Fruit fly (Drosophila melanogaster) whole organism, embryonic: Measurements from ENCODE around the gene Son.

Experiments used
- Atf3 ChIP-seq: fragments of 200-800 bp; sonication (Bioruptor generic); optimal IDR thresholded peaks from 3 replicates; lab custom pipeline; 2016; ENCODE audit warnings: missing biosample characterization, missing genetic modification characterization
- Awh ChIP-seq: fragments of 200-800 bp; sonication (Bioruptor generic); IDR thresholded peaks from 2 replicates; pipeline ENCODE4, ENCODE4 v1.3.6; 2022; ENCODE audit warnings: missing biosample characterization, missing genetic modification characterization
- Bdp1 ChIP-seq: fragments of 200-800 bp; sonication (Bioruptor generic); optimal IDR thresholded peaks from 3 replicates; lab custom pipeline; 2016; ENCODE audit warnings: missing biosample characterization, missing genetic modification characterization
- Blimp-1 ChIP-seq: fragments of 200-800 bp; sonication (Bioruptor generic); optimal IDR thresholded peaks from 3 replicates; lab custom pipeline; 2018; ENCODE audit warnings: missing biosample characterization, missing genetic modification characterization, mild to moderate bottlenecking, moderate library complexity, missing genetic modification reagents
- Bteb2 ChIP-seq: fragments of 200-800 bp; sonication (Bioruptor generic); optimal IDR thresholded peaks from 2 replicates; lab custom pipeline; 2016; ENCODE audit warnings: missing biosample characterization, missing genetic modification characterization
- CG10462 ChIP-seq: fragments of 200-800 bp; sonication (Bioruptor generic); optimal IDR thresholded peaks from 2 replicates; lab custom pipeline; 2016; ENCODE audit warnings: missing biosample characterization, missing genetic modification characterization
- CG10959 ChIP-seq: fragments of 200-800 bp; sonication (Bioruptor generic); IDR thresholded peaks from 2 replicates; pipeline ENCODE4 v1.3.6; 2022; ENCODE audit warnings: missing biosample characterization, missing genetic modification characterization
- CG10979 ChIP-seq: fragments of 200-800 bp; sonication (Bioruptor generic); optimal IDR thresholded peaks from 2 replicates; lab custom pipeline; 2018; ENCODE audit warnings: missing biosample characterization, mild to moderate bottlenecking, missing genetic modification characterization, moderate library complexity
- CG11504 ChIP-seq: fragments of 200-800 bp; sonication (Bioruptor generic); optimal IDR thresholded peaks from 3 replicates; lab custom pipeline; 2019; ENCODE audit warnings: missing biosample characterization, mild to moderate bottlenecking, missing genetic modification characterization, moderate library complexity
- CG11560 ChIP-seq: fragments of 200-800 bp; sonication (Bioruptor generic); IDR thresholded peaks from 3 replicates; pipeline ENCODE4 v1.3.6; 2022; ENCODE audit warnings: missing biosample characterization, missing genetic modification characterization
- CG12155 ChIP-seq: fragments of 200-800 bp; sonication (Bioruptor generic); optimal IDR thresholded peaks from 3 replicates; lab custom pipeline; 2016; ENCODE audit warnings: missing biosample characterization, missing genetic modification characterization
- CG13424 ChIP-seq: fragments of 200-800 bp; sonication (Bioruptor generic); optimal IDR thresholded peaks from 2 replicates; lab custom pipeline; 2019; ENCODE audit warnings: missing biosample characterization, mild to moderate bottlenecking, missing genetic modification characterization, moderate library complexity
- CG13894 ChIP-seq: fragments of 200-800 bp; sonication (Bioruptor generic); optimal IDR thresholded peaks from 3 replicates; lab custom pipeline; 2018; ENCODE audit warnings: missing biosample characterization, mild to moderate bottlenecking, missing genetic modification characterization, moderate library complexity
- CG14441 ChIP-seq: fragments of 200-800 bp; sonication (Bioruptor generic); IDR thresholded peaks from 2 replicates; pipeline ENCODE4 v1.3.6; 2022; ENCODE audit warnings: missing biosample characterization, missing genetic modification characterization
- CG1529 ChIP-seq: fragments of 200-800 bp; sonication (Bioruptor generic); optimal IDR thresholded peaks from 3 replicates; lab custom pipeline; 2018; ENCODE audit warnings: missing biosample characterization, missing genetic modification characterization
- CG30403 ChIP-seq: fragments of 200-800 bp; sonication (Bioruptor generic); optimal IDR thresholded peaks from 3 replicates; lab custom pipeline; 2016; ENCODE audit warnings: missing biosample characterization, missing genetic modification characterization
- CG31441 ChIP-seq: fragments of 200-800 bp; sonication (Bioruptor generic); IDR thresholded peaks from 2 replicates; pipeline ENCODE4 v1.3.6; 2022; ENCODE audit warnings: missing biosample characterization, missing genetic modification characterization
- CG32772 ChIP-seq: fragments of 200-800 bp; sonication (Bioruptor generic); IDR thresholded peaks from 2 replicates; pipeline ENCODE4 v1.3.6; 2022; ENCODE audit warnings: missing biosample characterization, missing genetic modification characterization
- CG33557 ChIP-seq: fragments of 200-800 bp; sonication (Bioruptor generic); optimal IDR thresholded peaks from 2 replicates; lab custom pipeline; 2019; ENCODE audit warnings: missing biosample characterization, mild to moderate bottlenecking, missing genetic modification characterization, moderate library complexity
- CG43689 ChIP-seq: fragments of 200-800 bp; sonication (Bioruptor generic); IDR thresholded peaks from 2 replicates; pipeline ENCODE4 v1.3.6; 2022; ENCODE audit warnings: missing biosample characterization, missing genetic modification characterization
- CG4730 ChIP-seq: fragments of 200-800 bp; sonication (Bioruptor generic); IDR thresholded peaks from 2 replicates; pipeline ENCODE4 v1.3.6; 2022; ENCODE audit warnings: missing biosample characterization, missing genetic modification characterization
- CG5245 ChIP-seq: fragments of 200-800 bp; sonication (Bioruptor generic); optimal IDR thresholded peaks from 3 replicates; lab custom pipeline; 2016; ENCODE audit warnings: missing biosample characterization, missing genetic modification characterization
- CG6765 ChIP-seq: fragments of 200-800 bp; sonication (Bioruptor generic); optimal IDR thresholded peaks from 3 replicates; lab custom pipeline; 2017; ENCODE audit warnings: missing biosample characterization, mild to moderate bottlenecking, missing genetic modification characterization
- CG8944 ChIP-seq: fragments of 200-800 bp; sonication (Bioruptor generic); optimal IDR thresholded peaks from 3 replicates; lab custom pipeline; 2016; ENCODE audit warnings: missing biosample characterization, missing genetic modification characterization
- Camta ChIP-seq: fragments of 200-800 bp; sonication (Bioruptor generic); optimal IDR thresholded peaks from 2 replicates; lab custom pipeline; 2016; ENCODE audit warnings: missing biosample characterization, missing genetic modification characterization
- Doc2 ChIP-seq: fragments of 200-800 bp; sonication (Bioruptor generic); IDR thresholded peaks from 2 replicates; pipeline ENCODE4 v1.3.6; 2022; ENCODE audit warnings: missing biosample characterization, missing genetic modification characterization
- Fer2 ChIP-seq: fragments of 200-800 bp; sonication (Bioruptor generic); optimal IDR thresholded peaks from 2 replicates; lab custom pipeline; 2018; ENCODE audit warnings: missing biosample characterization, mild to moderate bottlenecking, missing genetic modification characterization, moderate library complexity
- MESR4 ChIP-seq: fragments of 200-800 bp; sonication (Bioruptor generic); optimal IDR thresholded peaks from 2 replicates; lab custom pipeline; 2018; ENCODE audit warnings: missing biosample characterization, mild to moderate bottlenecking, missing genetic modification characterization, moderate library complexity
- NFAT ChIP-seq: fragments of 200-800 bp; sonication (Bioruptor generic); IDR thresholded peaks from 2 replicates; pipeline ENCODE4 v1.3.6; 2022; ENCODE audit warnings: missing biosample characterization, missing genetic modification characterization
- Oli ChIP-seq: fragments of 200-800 bp; sonication (Bioruptor generic); optimal IDR thresholded peaks from 2 replicates; lab custom pipeline; 2018; ENCODE audit warnings: missing biosample characterization, mild to moderate bottlenecking, missing genetic modification characterization, moderate library complexity
- Pdp1 ChIP-seq, 2 experiments: fragments of 200-800 bp; sonication (Bioruptor generic); optimal IDR thresholded peaks; 3 replicates each; lab custom pipeline; 2016; ENCODE audit warnings: missing biosample characterization in 2 of 2, missing genetic modification characterization in 2 of 2, mild to moderate bottlenecking in 1 of 2, moderate library complexity in 1 of 2
- Xrp1 ChIP-seq: fragments of 200-800 bp; sonication (Bioruptor generic); IDR thresholded peaks from 2 replicates; pipeline ENCODE4 v1.3.6; 2022; ENCODE audit warnings: missing biosample characterization, missing genetic modification characterization
- ato ChIP-seq: fragments of 200-800 bp; sonication (Bioruptor generic); IDR thresholded peaks from 2 replicates; pipeline ENCODE4 v1.3.6; 2022; ENCODE audit warnings: missing biosample characterization, missing genetic modification characterization; ENCODE audit not compliant: partially characterized antibody
- chif ChIP-seq, 2 experiments: fragments of 200-800 bp; sonication (Bioruptor generic); optimal IDR thresholded peaks; 3 replicates each; lab custom pipeline; 2016; ENCODE audit warnings: missing biosample characterization in 2 of 2, missing genetic modification characterization in 2 of 2
- eve ChIP-seq, 2 experiments: fragments of >200 bp; optimal IDR thresholded peaks; 2 replicates each; lab custom pipeline; 2017; ENCODE audit warnings: missing biosample characterization in 2 of 2, missing genetic modification characterization in 2 of 2
- fd3F ChIP-seq: fragments of 200-800 bp; sonication (Bioruptor generic); optimal IDR thresholded peaks from 2 replicates; lab custom pipeline; 2018; ENCODE audit warnings: missing biosample characterization, mild to moderate bottlenecking, missing genetic modification characterization, moderate library complexity
- gcm ChIP-seq: fragments of 200-800 bp; sonication (Bioruptor generic); optimal IDR thresholded peaks from 2 replicates; lab custom pipeline; 2019; ENCODE audit warnings: missing biosample characterization, mild to moderate bottlenecking, missing genetic modification characterization, moderate library complexity
- hb ChIP-seq: fragments of 200-800 bp; sonication (Bioruptor generic); IDR thresholded peaks from 3 replicates; pipeline ENCODE4 v1.3.6; 2022; ENCODE audit warnings: missing biosample characterization, missing genetic modification characterization; ENCODE audit not compliant: partially characterized antibody
- hkb ChIP-seq, 2 experiments: fragments of 200-800 bp in 1 of 2; fragments of >200 bp in 1 of 2; sonication (Bioruptor generic) in 1 of 2; IDR thresholded peaks in 1 of 2; optimal IDR thresholded peaks in 1 of 2; 2 replicates each; pipeline versions ENCODE4 v1.3.6 to Lab custom; 2017 to 2022; ENCODE audit warnings: missing biosample characterization in 1 of 2, missing genetic modification characterization in 1 of 2
- inv ChIP-seq: fragments of 200-800 bp; sonication (Bioruptor generic); IDR thresholded peaks from 2 replicates; pipeline ENCODE4 v1.3.6; 2022; ENCODE audit warnings: missing biosample characterization, missing genetic modification characterization; ENCODE audit not compliant: partially characterized antibody
- jing ChIP-seq: fragments of 200-800 bp; sonication (Bioruptor generic); optimal IDR thresholded peaks from 2 replicates; lab custom pipeline; 2018; ENCODE audit warnings: missing biosample characterization, mild to moderate bottlenecking, missing genetic modification characterization
- lab ChIP-seq: fragments of 200-800 bp; sonication (Bioruptor generic); optimal IDR thresholded peaks from 3 replicates; lab custom pipeline; 2017; ENCODE audit warnings: missing biosample characterization, missing genetic modification characterization, mild to moderate bottlenecking, moderate library complexity, missing genetic modification reagents
- nom ChIP-seq: fragments of 200-800 bp; sonication (Bioruptor generic); optimal IDR thresholded peaks from 2 replicates; lab custom pipeline; 2017; ENCODE audit warnings: missing biosample characterization, missing genetic modification characterization, mild to moderate bottlenecking, moderate library complexity, missing genetic modification reagents
- oc ChIP-seq: fragments of 200-800 bp; sonication (Bioruptor generic); optimal IDR thresholded peaks from 2 replicates; lab custom pipeline; 2018; ENCODE audit warnings: missing biosample characterization, mild to moderate bottlenecking, missing genetic modification characterization, moderate library complexity
- phol ChIP-seq: fragments of 200-800 bp; sonication (Bioruptor generic); optimal IDR thresholded peaks from 3 replicates; lab custom pipeline; 2018; ENCODE audit warnings: missing biosample characterization, mild to moderate bottlenecking, missing genetic modification characterization, moderate library complexity
- sens ChIP-seq: fragments of 200-800 bp; sonication (Bioruptor generic); peaks from one replicate; lab custom pipeline; 2016; ENCODE audit warnings: missing biosample characterization, missing genetic modification characterization
- sens-2 ChIP-seq: fragments of 200-800 bp; sonication (Bioruptor generic); IDR thresholded peaks from 2 replicates; pipeline ENCODE4 v1.3.6; 2022; ENCODE audit warnings: missing biosample characterization, missing genetic modification characterization
- seq ChIP-seq: fragments of 200-800 bp; sonication (Bioruptor generic); IDR thresholded peaks from 2 replicates; pipeline ENCODE4 v1.3.6; 2022; ENCODE audit warnings: missing biosample characterization, missing genetic modification characterization
- toy ChIP-seq: fragments of 200-800 bp; sonication (Bioruptor generic); IDR thresholded peaks from 2 replicates; pipeline ENCODE4 v1.3.6; 2022; ENCODE audit warnings: missing biosample characterization, missing genetic modification characterization
- wek ChIP-seq: fragments of 200-800 bp; sonication (Bioruptor generic); optimal IDR thresholded peaks from 3 replicates; lab custom pipeline; 2018; ENCODE audit warnings: missing biosample characterization, mild to moderate bottlenecking, missing genetic modification characterization, moderate library complexity

Gene Son

dm6 chr3R:9598099-9598498 is 20.3 kb downstream of the Son start (continued):
- TF ChIP-seq Xrp1 (GFP tag; lab: Robert Waterston, UW) (peak; percentile 36; the same call in 1 of the 2 replicates), CG11504 (tag; lab: Kevin White, UChicago) (peak; percentile 74), nom (GFP tag; lab: Kevin White, UChicago) (no peak), gcm (GFP tag; lab: Kevin White, UChicago) (peak; percentile 45), CG5245 (GFP tag; lab: Kevin White, UChicago) (peak; percentile 59), CG10959 (no peak), Pdp1 (GFP tag; optimal IDR thresholded peaks at IDR 0.05; lab: Kevin White, UChicago) (peak in 1 of 2 experiments; percentile 32), CG11560 (tag; lab: Robert Waterston, UW) (no peak), CG32772 (GFP tag; lab: Robert Waterston, UW) (0 out of 2 replicates have a peak, but pooled peaks have one; percentile 19), CG6765 (GFP tag; lab: Kevin White, UChicago) (no peak), Camta (GFP tag; lab: Kevin White, UChicago) (peak; percentile 12), CG12155 (GFP tag; lab: Kevin White, UChicago) (no peak), phol (tag; lab: Kevin White, UChicago) (peak; percentile 75), CG31441 (GFP tag; lab: Robert Waterston, UW) (peak; percentile 65), CG10979 (tag; lab: Kevin White, UChicago) (peak; percentile 82), Atf3 (GFP tag; lab: Kevin White, UChicago) (peak; percentile 51), Oli (peak; percentile 74), toy (GFP tag; lab: Robert Waterston, UW) (no peak), CG4730 (GFP tag; lab: Robert Waterston, UW) (no peak), wek (GFP tag; lab: Kevin White, UChicago) (no peak), jing (GFP tag; lab: Kevin White, UChicago) (peak; percentile 54), MESR4 (GFP tag; lab: Kevin White, UChicago) (no peak), seq (GFP tag; lab: Robert Waterston, UW) (0 out of 2 replicates have a peak, but pooled peaks have one; percentile 21), CG30403 (peak; percentile 44), chif (GFP tag; optimal IDR thresholded peaks at IDR 0.05; lab: Kevin White, UChicago) (peak; percentile 56 to 76), hb (no peak), CG10462 (GFP tag; lab: Kevin White, UChicago) (peak; percentile 46), Awh (no peak), CG14441 (GFP tag; lab: Robert Waterston, UW) (peak; percentile 18; the same call in 1 of the 2 replicates), lab (peak; percentile 37), CG43689 (GFP tag; lab: Robert Waterston, UW) (no peak), oc (tag; lab: Kevin White, UChicago) (peak; percentile 44), CG8944 (GFP tag; lab: Kevin White, UChicago) (peak; percentile 51), hkb (optimal IDR thresholded peaks at IDR 0.05; lab: Kevin White, UChicago) (no peak), hkb (GFP tag; IDR thresholded peaks at IDR 0.05; lab: Robert Waterston, UW) (0 out of 2 replicates have a peak, but pooled peaks have one; percentile 18), sens (GFP tag; lab: Kevin White, UChicago) (peak; percentile 92), CG1529 (GFP tag; lab: Kevin White, UChicago) (peak; percentile 52), inv (GFP tag; lab: Robert Waterston, UW) (no peak), Blimp-1 (peak; percentile 74), Bteb2 (GFP tag; lab: Kevin White, UChicago) (no peak), CG13894 (tag; lab: Kevin White, UChicago) (no peak), eve (GFP tag; optimal IDR thresholded peaks at IDR 0.05; lab: Kevin White, UChicago) (peak in 1 of 2 experiments; percentile 85), Bdp1 (GFP tag; lab: Kevin White, UChicago) (no peak), Doc2 (GFP tag; lab: Robert Waterston, UW) (no peak), sens-2 (GFP tag; lab: Robert Waterston, UW) (no peak), fd3F (GFP tag; lab: Kevin White, UChicago) (no peak), CG13424 (tag; lab: Kevin White, UChicago) (peak; percentile 47), Fer2 (tag; lab: Kevin White, UChicago) (no peak), CG33557 (GFP tag; lab: Kevin White, UChicago) (peak; percentile 51), ato (GFP tag; lab: Robert Waterston, UW) (no peak), NFAT (GFP tag; lab: Robert Waterston, UW) (no peak)
